Fruit fly (Drosophila melanogaster) whole organism, embryonic: ENCODE results near the gene hydra.

Experiments
- B-H2 ChIP-seq: fragments of 200-800 bp; sonication (Bioruptor generic); optimal IDR thresholded peaks from 2 replicates; lab custom pipeline; 2018; ENCODE audit warnings: missing biosample characterization, mild to moderate bottlenecking, missing genetic modification characterization
- CG10267 ChIP-seq: fragments of 200-800 bp; sonication (Bioruptor generic); optimal IDR thresholded peaks from 2 replicates; lab custom pipeline; 2018; ENCODE audit warnings: missing biosample characterization, mild to moderate bottlenecking, missing genetic modification characterization, moderate library complexity
- CG10321 ChIP-seq: fragments of 200-800 bp; sonication (Bioruptor generic); IDR thresholded peaks from 2 replicates; pipeline ENCODE4 v1.3.6; 2022; ENCODE audit warnings: missing biosample characterization, missing genetic modification characterization
- CG11398 ChIP-seq: fragments of 200-800 bp; sonication (Bioruptor generic); optimal IDR thresholded peaks from 2 replicates; lab custom pipeline; 2016; ENCODE audit warnings: missing biosample characterization, missing genetic modification characterization
- CG12236 ChIP-seq: fragments of 200-800 bp; sonication (Bioruptor generic); optimal IDR thresholded peaks from 2 replicates; lab custom pipeline; 2016; ENCODE audit warnings: missing biosample characterization, missing genetic modification characterization
- CG12659 ChIP-seq: fragments of 200-800 bp; sonication (Bioruptor generic); optimal IDR thresholded peaks from 3 replicates; lab custom pipeline; 2017; ENCODE audit warnings: mild to moderate bottlenecking, missing biosample characterization, missing genetic modification reagents, missing genetic modification characterization
- CG14860 ChIP-seq: fragments of 200-800 bp; sonication (Bioruptor generic); IDR thresholded peaks from 3 replicates; pipeline ENCODE4 v1.3.6; 2022; ENCODE audit warnings: missing biosample characterization, missing genetic modification characterization; ENCODE audit not compliant: partially characterized antibody
- CG15269 ChIP-seq: fragments of 200-800 bp; sonication (Bioruptor generic); optimal IDR thresholded peaks from 2 replicates; lab custom pipeline; 2018; ENCODE audit warnings: missing biosample characterization, mild to moderate bottlenecking, missing genetic modification characterization, moderate library complexity
- CG31365 ChIP-seq: fragments of 200-800 bp; sonication (Bioruptor generic); optimal IDR thresholded peaks from 2 replicates; lab custom pipeline; 2018; ENCODE audit warnings: missing biosample characterization, mild to moderate bottlenecking, missing genetic modification characterization
- CG4282 ChIP-seq: fragments of 200-800 bp; sonication (Bioruptor generic); optimal IDR thresholded peaks from 2 replicates; lab custom pipeline; 2016; ENCODE audit warnings: missing biosample characterization, missing genetic modification characterization
- CG4328 ChIP-seq: fragments of 200-800 bp; sonication (Bioruptor generic); optimal IDR thresholded peaks from 3 replicates; lab custom pipeline; 2017; ENCODE audit warnings: missing biosample characterization, missing genetic modification reagents, missing genetic modification characterization
- CG4707 ChIP-seq: fragments of 200-800 bp; sonication (Bioruptor generic); optimal IDR thresholded peaks from 2 replicates; lab custom pipeline; 2018; ENCODE audit warnings: missing biosample characterization, mild to moderate bottlenecking, missing genetic modification characterization, moderate library complexity
- CG6272 ChIP-seq: fragments of 200-800 bp; sonication (Bioruptor generic); IDR thresholded peaks from 2 replicates; pipeline ENCODE4 v1.3.6; 2022; ENCODE audit warnings: missing biosample characterization, missing genetic modification characterization
- CG6683 ChIP-seq: fragments of 200-800 bp; sonication (Bioruptor generic); optimal IDR thresholded peaks from 2 replicates; lab custom pipeline; 2017; ENCODE audit warnings: missing biosample characterization, mild to moderate bottlenecking, missing genetic modification characterization, missing genetic modification reagents
- CG6854 ChIP-seq: fragments of 200-800 bp; sonication (Bioruptor generic); optimal IDR thresholded peaks from 3 replicates; lab custom pipeline; 2017; ENCODE audit warnings: missing biosample characterization, mild to moderate bottlenecking, missing genetic modification characterization
- CG8478 ChIP-seq: fragments of >200 bp; optimal IDR thresholded peaks from 2 replicates; lab custom pipeline; 2018
- ERR ChIP-seq: fragments of 200-800 bp; sonication (Bioruptor generic); optimal IDR thresholded peaks from 2 replicates; lab custom pipeline; 2016; ENCODE audit warnings: missing biosample characterization, missing genetic modification characterization
- Elba2 ChIP-seq: fragments of 200-800 bp; sonication (Bioruptor generic); optimal IDR thresholded peaks from 3 replicates; lab custom pipeline; 2016; ENCODE audit warnings: missing biosample characterization, missing genetic modification characterization
- Fer1 ChIP-seq: fragments of 200-800 bp; sonication (Bioruptor generic); optimal IDR thresholded peaks from 2 replicates; lab custom pipeline; 2017; ENCODE audit warnings: missing biosample characterization, mild to moderate bottlenecking, missing genetic modification characterization
- Nf-YB ChIP-seq: fragments of 200-800 bp; sonication (Bioruptor generic); optimal IDR thresholded peaks from 3 replicates; lab custom pipeline; 2019; ENCODE audit warnings: missing biosample characterization, mild to moderate bottlenecking, missing genetic modification characterization, moderate library complexity
- Opbp ChIP-seq: fragments of 200-800 bp; sonication (Bioruptor generic); IDR thresholded peaks from 3 replicates; pipeline ENCODE4 v1.3.6; 2022; ENCODE audit warnings: missing biosample characterization, missing genetic modification characterization; ENCODE audit not compliant: partially characterized antibody
- Ravus ChIP-seq: fragments of 200-800 bp; sonication (Bioruptor generic); IDR thresholded peaks from 2 replicates; pipeline ENCODE4 v1.3.6; 2022; ENCODE audit warnings: missing biosample characterization, missing genetic modification characterization
- Six4 ChIP-seq: fragments of 200-800 bp; sonication (Bioruptor generic); optimal IDR thresholded peaks from 2 replicates; lab custom pipeline; 2016; ENCODE audit warnings: missing biosample characterization, missing genetic modification characterization
- TFAM ChIP-seq: fragments of 200-800 bp; sonication (Bioruptor generic); optimal IDR thresholded peaks from 2 replicates; lab custom pipeline; 2017; ENCODE audit warnings: missing biosample characterization, missing genetic modification characterization, inconsistent platforms
- Xbp1 ChIP-seq: fragments of 200-800 bp; sonication (Bioruptor generic); optimal IDR thresholded peaks from 3 replicates; lab custom pipeline; 2016; ENCODE audit warnings: missing biosample characterization, mild to moderate bottlenecking, missing genetic modification characterization
- ash1 ChIP-seq: fragments of 200-800 bp; sonication (Bioruptor generic); optimal IDR thresholded peaks from 2 replicates; lab custom pipeline; 2018; ENCODE audit warnings: missing biosample characterization, mild to moderate bottlenecking, missing genetic modification characterization
- az2 ChIP-seq: fragments of 200-800 bp; sonication (Bioruptor generic); optimal IDR thresholded peaks from 3 replicates; lab custom pipeline; 2016; ENCODE audit warnings: missing biosample characterization, missing genetic modification characterization
- bcd ChIP-seq: fragments of 200-800 bp; sonication (Bioruptor generic); optimal IDR thresholded peaks from 2 replicates; lab custom pipeline; 2017; ENCODE audit warnings: missing biosample characterization, mild to moderate bottlenecking, missing genetic modification characterization
- bowl ChIP-seq: fragments of 200-800 bp; sonication (Bioruptor generic); IDR thresholded peaks from 2 replicates; pipeline ENCODE4 v1.3.6; 2022; ENCODE audit warnings: missing biosample characterization, missing genetic modification characterization
- chinmo ChIP-seq: fragments of 200-800 bp; sonication (Bioruptor generic); IDR thresholded peaks from 4 replicates; pipeline ENCODE4 v1.3.6; 2022; ENCODE audit warnings: missing biosample characterization, missing genetic modification characterization; ENCODE audit not compliant: partially characterized antibody
- ci ChIP-seq: fragments of 200-800 bp; sonication (Bioruptor generic); IDR thresholded peaks from 3 replicates; pipeline ENCODE4 v1.3.6; 2022; ENCODE audit warnings: missing biosample characterization, missing genetic modification characterization
- da ChIP-seq: fragments of 200-800 bp; sonication (Bioruptor generic); optimal IDR thresholded peaks from 2 replicates; lab custom pipeline; 2016; ENCODE audit warnings: missing biosample characterization, missing genetic modification characterization
- gcm ChIP-seq: fragments of 200-800 bp; sonication (Bioruptor generic); optimal IDR thresholded peaks from 2 replicates; lab custom pipeline; 2019; ENCODE audit warnings: missing biosample characterization, mild to moderate bottlenecking, missing genetic modification characterization, moderate library complexity
- inv ChIP-seq: fragments of 200-800 bp; sonication (Bioruptor generic); IDR thresholded peaks from 2 replicates; pipeline ENCODE4 v1.3.6; 2022; ENCODE audit warnings: missing biosample characterization, missing genetic modification characterization; ENCODE audit not compliant: partially characterized antibody
- jing ChIP-seq: fragments of 200-800 bp; sonication (Bioruptor generic); optimal IDR thresholded peaks from 2 replicates; lab custom pipeline; 2018; ENCODE audit warnings: missing biosample characterization, mild to moderate bottlenecking, missing genetic modification characterization
- lab ChIP-seq: fragments of 200-800 bp; sonication (Bioruptor generic); optimal IDR thresholded peaks from 3 replicates; lab custom pipeline; 2017; ENCODE audit warnings: missing biosample characterization, missing genetic modification characterization, mild to moderate bottlenecking, moderate library complexity, missing genetic modification reagents
- lbe ChIP-seq: fragments of 200-800 bp; sonication (Bioruptor generic); optimal IDR thresholded peaks from 2 replicates; lab custom pipeline; 2016; ENCODE audit warnings: missing biosample characterization, mild to moderate bottlenecking, missing genetic modification characterization
- maf-S ChIP-seq: fragments of 200-800 bp; sonication (Bioruptor generic); optimal IDR thresholded peaks from 2 replicates; lab custom pipeline; 2016; ENCODE audit warnings: missing biosample characterization, missing genetic modification characterization
- mld ChIP-seq: fragments of 200-800 bp; sonication (Bioruptor generic); IDR thresholded peaks from 3 replicates; pipeline ENCODE4 v1.3.6; 2022; ENCODE audit warnings: missing biosample characterization, missing genetic modification characterization; ENCODE audit not compliant: partially characterized antibody
- odd ChIP-seq: fragments of 200-800 bp; sonication (Bioruptor generic); optimal IDR thresholded peaks from 2 replicates; lab custom pipeline; 2017; ENCODE audit warnings: missing biosample characterization, mild to moderate bottlenecking, missing genetic modification characterization
- pho ChIP-seq: fragments of 200-800 bp; sonication (Bioruptor generic); optimal IDR thresholded peaks from 2 replicates; lab custom pipeline; 2016; ENCODE audit warnings: missing biosample characterization, missing genetic modification characterization
- pnt ChIP-seq: fragments of 200-800 bp; sonication (Bioruptor generic); optimal IDR thresholded peaks from 3 replicates; lab custom pipeline; 2016; ENCODE audit warnings: missing biosample characterization, missing genetic modification characterization
- repo ChIP-seq: fragments of 200-800 bp; sonication (Bioruptor generic); optimal IDR thresholded peaks from 2 replicates; lab custom pipeline; 2016; ENCODE audit warnings: missing biosample characterization, missing genetic modification characterization
- seq ChIP-seq: fragments of 200-800 bp; sonication (Bioruptor generic); IDR thresholded peaks from 2 replicates; pipeline ENCODE4 v1.3.6; 2022; ENCODE audit warnings: missing biosample characterization, missing genetic modification characterization
- sob ChIP-seq: fragments of 200-800 bp; sonication (Bioruptor generic); IDR thresholded peaks from 2 replicates; pipeline ENCODE4 v1.3.6; 2022; ENCODE audit warnings: missing biosample characterization, missing genetic modification characterization
- ttk ChIP-seq: fragments of 200-800 bp; sonication (Bioruptor generic); IDR thresholded peaks from 2 replicates; pipeline ENCODE4 v2.1.2; 2022; ENCODE audit warnings: missing biosample characterization, missing genetic modification characterization
- tup ChIP-seq: fragments of 200-800 bp; sonication (Bioruptor generic); optimal IDR thresholded peaks from 2 replicates; lab custom pipeline; 2016; ENCODE audit warnings: missing biosample characterization, mild to moderate bottlenecking, missing genetic modification characterization, moderate library complexity
- unpg ChIP-seq: fragments of 200-800 bp; sonication (Bioruptor generic); optimal IDR thresholded peaks from 3 replicates; lab custom pipeline; 2018; ENCODE audit warnings: missing biosample characterization, mild to moderate bottlenecking, missing genetic modification characterization, moderate library complexity
- vnd ChIP-seq: fragments of 200-800 bp; sonication (Bioruptor generic); IDR thresholded peaks from 3 replicates; pipeline ENCODE4 v1.3.6; 2022; ENCODE audit warnings: missing biosample characterization, missing genetic modification characterization; ENCODE audit not compliant: partially characterized antibody
- wdn ChIP-seq: fragments of 200-800 bp; sonication (Bioruptor generic); IDR thresholded peaks from 2 replicates; pipeline ENCODE4 v1.3.6; 2022; ENCODE audit warnings: missing biosample characterization, missing genetic modification characterization
- zfh2 ChIP-seq: fragments of 200-800 bp; sonication (Bioruptor generic); optimal IDR thresholded peaks from 2 replicates; lab custom pipeline; 2016; ENCODE audit warnings: missing biosample characterization, missing genetic modification characterization

hydra gene

dm6 chrX:20654954-20655391 lies 21.9 kb downstream of the hydra start (continued):
- TF ChIP-seq wdn (GFP tag; lab: Robert Waterston, UW) = no peak
- peak; percentile 61 for TF ChIP-seq CG31365 (tag; lab: Kevin White, UChicago)
- no peak for TF ChIP-seq Elba2
- TF ChIP-seq lbe (GFP tag; lab: Kevin White, UChicago) = no peak
- peak; percentile 3 for TF ChIP-seq pho (GFP tag; lab: Kevin White, UChicago)
- TF ChIP-seq Fer1 (GFP tag; lab: Kevin White, UChicago) = no peak
- TF ChIP-seq bowl (GFP tag; lab: Robert Waterston, UW) = peak; percentile 46; the same call in 1 of the 2 replicates
- peak; percentile 70 for TF ChIP-seq CG6272 (GFP tag; lab: Robert Waterston, UW)
- no peak for TF ChIP-seq chinmo (GFP tag; lab: Robert Waterston, UW)
- TF ChIP-seq CG4282 (GFP tag; lab: Kevin White, UChicago) = peak; percentile 43
- no peak for TF ChIP-seq zfh2
- TF ChIP-seq da = peak; percentile 74
- peak; percentile 65 for TF ChIP-seq gcm (GFP tag; lab: Kevin White, UChicago)
- peak; percentile 52 for TF ChIP-seq CG15269 (tag; lab: Kevin White, UChicago)
- peak; percentile 23 for TF ChIP-seq CG6683
- TF ChIP-seq tup (GFP tag; lab: Kevin White, UChicago) = peak; percentile 56
- peak; percentile 89 for TF ChIP-seq ttk (GFP tag; lab: Robert Waterston, UW)
- peak; percentile 64 for TF ChIP-seq odd
- peak; percentile 45 for TF ChIP-seq CG10267 (tag; lab: Kevin White, UChicago)
- TF ChIP-seq CG12236 (GFP tag; lab: Kevin White, UChicago) = peak; percentile 74
- peak; percentile 76 for TF ChIP-seq Xbp1 (GFP tag; lab: Kevin White, UChicago)
- TF ChIP-seq mld (GFP tag; lab: Robert Waterston, UW) = no peak
- peak; percentile 77 for TF ChIP-seq Six4
- TF ChIP-seq CG6854 (GFP tag; lab: Kevin White, UChicago) = peak; percentile 15
- no peak for TF ChIP-seq CG10321 (GFP tag; lab: Robert Waterston, UW)
- TF ChIP-seq CG12659 (GFP tag; lab: Kevin White, UChicago) = peak; percentile 48
- peak; percentile 24 for TF ChIP-seq Ravus (GFP tag; lab: Robert Waterston, UW)
- TF ChIP-seq inv (GFP tag; lab: Robert Waterston, UW) = no peak
- peak; percentile 65 for TF ChIP-seq CG4328 (GFP tag; lab: Kevin White, UChicago)
- TF ChIP-seq Nf-YB (GFP tag; lab: Kevin White, UChicago) = peak; percentile 47
- peak; percentile 67 for TF ChIP-seq az2 (GFP tag; lab: Kevin White, UChicago)
- TF ChIP-seq vnd (GFP tag; lab: Robert Waterston, UW) = no peak
- peak; percentile 10 for TF ChIP-seq ERR (GFP tag; lab: Kevin White, UChicago)
- TF ChIP-seq repo (GFP tag; lab: Kevin White, UChicago) = peak; percentile 57
- peak; percentile 82 for TF ChIP-seq pnt (GFP tag; lab: Kevin White, UChicago)
- TF ChIP-seq Opbp (GFP tag; lab: Robert Waterston, UW) = no peak
- TF ChIP-seq B-H2 (GFP tag; lab: Kevin White, UChicago) = no peak
- TF ChIP-seq lab = peak; percentile 76
- peak; percentile 78 for TF ChIP-seq sob
- TF ChIP-seq bcd (GFP tag; lab: Kevin White, UChicago) = peak; percentile 82
- peak; percentile 46 for TF ChIP-seq TFAM (GFP tag; lab: Kevin White, UChicago)
- peak; percentile 70 for TF ChIP-seq seq
- TF ChIP-seq ci (GFP tag; lab: Robert Waterston, UW) = peak; percentile 89
- TF ChIP-seq unpg (GFP tag; lab: Kevin White, UChicago) = peak; percentile 64
- TF ChIP-seq maf-S (GFP tag; lab: Kevin White, UChicago) = peak; percentile 51
- peak; percentile 21 for TF ChIP-seq ash1 (GFP tag; lab: Kevin White, UChicago)
- TF ChIP-seq CG11398 (GFP tag; lab: Kevin White, UChicago) = peak; percentile 79
- TF ChIP-seq CG4707 (GFP tag; lab: Kevin White, UChicago) = peak; percentile 52
- no peak for TF ChIP-seq CG8478 (lab: Kevin White, UChicago)
- no peak for TF ChIP-seq CG14860 (GFP tag; lab: Robert Waterston, UW)
- TF ChIP-seq jing (GFP tag; lab: Kevin White, UChicago) = peak; percentile 64
